Fruit fly (Drosophila melanogaster) whole organism, embryonic: ENCODE results near the gene ind.

ENCODE experiments used
- Aef1 ChIP-seq: fragments of 200-800 bp; sonication (Bioruptor generic); IDR thresholded peaks from 3 replicates; pipeline ENCODE4 v1.3.6; 2022; ENCODE audit warnings: missing biosample characterization, missing genetic modification characterization
- B-H2 ChIP-seq: fragments of 200-800 bp; sonication (Bioruptor generic); optimal IDR thresholded peaks from 2 replicates; lab custom pipeline; 2018; ENCODE audit warnings: missing biosample characterization, mild to moderate bottlenecking, missing genetic modification characterization
- Bdp1 ChIP-seq: fragments of 200-800 bp; sonication (Bioruptor generic); optimal IDR thresholded peaks from 3 replicates; lab custom pipeline; 2016; ENCODE audit warnings: missing biosample characterization, missing genetic modification characterization
- Bteb2 ChIP-seq: fragments of 200-800 bp; sonication (Bioruptor generic); optimal IDR thresholded peaks from 2 replicates; lab custom pipeline; 2016; ENCODE audit warnings: missing biosample characterization, missing genetic modification characterization
- CG13296 ChIP-seq: fragments of 200-800 bp; sonication (Bioruptor generic); optimal IDR thresholded peaks from 3 replicates; lab custom pipeline; 2018; ENCODE audit warnings: missing biosample characterization, mild to moderate bottlenecking, missing genetic modification characterization
- CG13894 ChIP-seq: fragments of 200-800 bp; sonication (Bioruptor generic); optimal IDR thresholded peaks from 3 replicates; lab custom pipeline; 2018; ENCODE audit warnings: missing biosample characterization, mild to moderate bottlenecking, missing genetic modification characterization, moderate library complexity
- CG14014 ChIP-seq: fragments of 200-800 bp; sonication (Bioruptor generic); IDR thresholded peaks from 2 replicates; pipeline ENCODE4 v1.3.6; 2022; ENCODE audit warnings: missing biosample characterization, missing genetic modification characterization
- CG15514 ChIP-seq: fragments of 200-800 bp; sonication (Bioruptor generic); optimal IDR thresholded peaks from 3 replicates; lab custom pipeline; 2017; ENCODE audit warnings: missing biosample characterization, missing genetic modification characterization, mild to moderate bottlenecking, moderate library complexity, missing genetic modification reagents
- CG15601 ChIP-seq: fragments of 200-800 bp; sonication (Bioruptor generic); optimal IDR thresholded peaks from 3 replicates; lab custom pipeline; 2019; ENCODE audit warnings: missing biosample characterization, mild to moderate bottlenecking, missing genetic modification characterization, moderate library complexity
- CG15696 ChIP-seq: fragments of 200-800 bp; sonication (Bioruptor generic); optimal IDR thresholded peaks from 2 replicates; lab custom pipeline; 2019; ENCODE audit warnings: missing biosample characterization, mild to moderate bottlenecking, missing genetic modification characterization, moderate library complexity
- CG17328 ChIP-seq: fragments of 200-800 bp; sonication (Bioruptor generic); IDR thresholded peaks from 2 replicates; pipeline ENCODE4 v1.3.6; 2022; ENCODE audit warnings: missing biosample characterization, missing genetic modification characterization
- CG17802 ChIP-seq: fragments of 200-800 bp; sonication (Bioruptor generic); optimal IDR thresholded peaks from 2 replicates; lab custom pipeline; 2018; ENCODE audit warnings: missing biosample characterization, mild to moderate bottlenecking, missing genetic modification characterization, moderate library complexity
- CG17829 ChIP-seq: fragments of 200-800 bp; optimal IDR thresholded peaks from 2 replicates; lab custom pipeline; 2019; ENCODE audit warnings: missing biosample characterization, mild to moderate bottlenecking, missing genetic modification characterization, moderate library complexity
- CG18011 ChIP-seq: fragments of 200-800 bp; sonication (Bioruptor generic); optimal IDR thresholded peaks from 2 replicates; lab custom pipeline; 2017; ENCODE audit warnings: missing biosample characterization, missing genetic modification characterization, mild to moderate bottlenecking, moderate library complexity, missing genotype
- CG2120 ChIP-seq: fragments of 200-800 bp; sonication (Bioruptor generic); optimal IDR thresholded peaks from 3 replicates; lab custom pipeline; 2016; ENCODE audit warnings: missing biosample characterization, missing genetic modification characterization
- CG2199 ChIP-seq: fragments of 200-800 bp; sonication (Bioruptor generic); IDR thresholded peaks from 3 replicates; pipeline ENCODE4 v1.3.6; 2022; ENCODE audit warnings: missing biosample characterization, missing genetic modification characterization
- CG31441 ChIP-seq: fragments of 200-800 bp; sonication (Bioruptor generic); IDR thresholded peaks from 2 replicates; pipeline ENCODE4 v1.3.6; 2022; ENCODE audit warnings: missing biosample characterization, missing genetic modification characterization
- CG3163 ChIP-seq: fragments of 200-800 bp; sonication (Bioruptor generic); optimal IDR thresholded peaks from 3 replicates; lab custom pipeline; 2016; ENCODE audit warnings: missing biosample characterization, missing genetic modification characterization
- CG3281 ChIP-seq: fragments of 200-800 bp; sonication (Bioruptor generic); optimal IDR thresholded peaks from 3 replicates; lab custom pipeline; 2017; ENCODE audit warnings: missing biosample characterization, mild to moderate bottlenecking, missing genetic modification characterization
- CG4730 ChIP-seq: fragments of 200-800 bp; sonication (Bioruptor generic); IDR thresholded peaks from 2 replicates; pipeline ENCODE4 v1.3.6; 2022; ENCODE audit warnings: missing biosample characterization, missing genetic modification characterization
- CG8478 ChIP-seq: fragments of >200 bp; optimal IDR thresholded peaks from 2 replicates; lab custom pipeline; 2018
- CG9727 ChIP-seq: fragments of 200-800 bp; sonication (Bioruptor generic); optimal IDR thresholded peaks from 3 replicates; lab custom pipeline; 2017; ENCODE audit warnings: missing biosample characterization, mild to moderate bottlenecking, missing genetic modification characterization
- CoRest ChIP-seq: fragments of 200-800 bp; sonication (Bioruptor generic); optimal IDR thresholded peaks from 3 replicates; lab custom pipeline; 2018; ENCODE audit warnings: missing biosample characterization, mild to moderate bottlenecking, missing genetic modification characterization, moderate library complexity
- Dref ChIP-seq: fragments of 200-800 bp; sonication (Bioruptor generic); IDR thresholded peaks from 2 replicates; pipeline ENCODE4 v1.3.6; 2022; ENCODE audit warnings: missing biosample characterization, missing genetic modification characterization
- H15 ChIP-seq: fragments of 200-800 bp; sonication (Bioruptor generic); IDR thresholded peaks from 3 replicates; pipeline ENCODE4 v1.3.6; 2022; ENCODE audit warnings: missing biosample characterization, missing genetic modification characterization
- Hr39 ChIP-seq: fragments of >200 bp; optimal IDR thresholded peaks from 2 replicates; lab custom pipeline; 2017
- Jarid2 ChIP-seq: fragments of 200-800 bp; sonication (Bioruptor generic); optimal IDR thresholded peaks from 3 replicates; lab custom pipeline; 2017; ENCODE audit warnings: mild to moderate bottlenecking, missing biosample characterization, missing genetic modification reagents, missing genetic modification characterization
- MESR4 ChIP-seq: fragments of 200-800 bp; sonication (Bioruptor generic); optimal IDR thresholded peaks from 2 replicates; lab custom pipeline; 2018; ENCODE audit warnings: missing biosample characterization, mild to moderate bottlenecking, missing genetic modification characterization, moderate library complexity
- MTF-1 ChIP-seq: fragments of 200-800 bp; sonication (Bioruptor generic); optimal IDR thresholded peaks from 2 replicates; lab custom pipeline; 2018; ENCODE audit warnings: missing biosample characterization, mild to moderate bottlenecking, missing genetic modification characterization, borderline replicate concordance
- NK7.1 ChIP-seq: fragments of 200-800 bp; sonication (Bioruptor generic); optimal IDR thresholded peaks from 3 replicates; lab custom pipeline; 2016; ENCODE audit warnings: missing biosample characterization, missing genetic modification characterization
- Oaz ChIP-seq: fragments of 200-800 bp; sonication (Bioruptor generic); IDR thresholded peaks from 2 replicates; pipeline ENCODE4 v1.3.6; 2022; ENCODE audit warnings: missing biosample characterization, missing genetic modification characterization
- Ravus ChIP-seq: fragments of 200-800 bp; sonication (Bioruptor generic); IDR thresholded peaks from 2 replicates; pipeline ENCODE4 v1.3.6; 2022; ENCODE audit warnings: missing biosample characterization, missing genetic modification characterization
- Rx ChIP-seq: fragments of 200-800 bp; sonication (Bioruptor generic); IDR thresholded peaks from 2 replicates; pipeline ENCODE4 v1.3.6; 2022; ENCODE audit warnings: missing biosample characterization, missing genetic modification characterization
- Six4 ChIP-seq: fragments of 200-800 bp; sonication (Bioruptor generic); optimal IDR thresholded peaks from 2 replicates; lab custom pipeline; 2016; ENCODE audit warnings: missing biosample characterization, missing genetic modification characterization
- aop ChIP-seq: fragments of 200-800 bp; sonication (Bioruptor generic); IDR thresholded peaks from 2 replicates; pipeline ENCODE4 v1.3.6; 2022; ENCODE audit warnings: missing biosample characterization, missing genetic modification characterization
- br ChIP-seq: fragments of >200 bp; optimal IDR thresholded peaks from 2 replicates; lab custom pipeline; 2017
- corto ChIP-seq: fragments of 200-800 bp; sonication (Bioruptor generic); optimal IDR thresholded peaks from 2 replicates; lab custom pipeline; 2016; ENCODE audit warnings: missing biosample characterization, mild to moderate bottlenecking, missing genetic modification characterization, moderate library complexity
- cwo ChIP-seq: fragments of 200-800 bp; sonication (Bioruptor generic); optimal IDR thresholded peaks from 3 replicates; lab custom pipeline; 2017; ENCODE audit warnings: missing biosample characterization, missing genetic modification characterization, mild to moderate bottlenecking, moderate library complexity, missing genetic modification reagents
- en ChIP-seq: fragments of 200-800 bp; sonication (Bioruptor generic); optimal IDR thresholded peaks from 2 replicates; lab custom pipeline; 2016; ENCODE audit warnings: missing biosample characterization, missing genetic modification characterization
- esg ChIP-seq: fragments of 200-800 bp; sonication (Bioruptor generic); conservative IDR thresholded peaks from 2 replicates; pipeline ENCODE4 v1.3.6; 2022; ENCODE audit warnings: missing biosample characterization, missing genetic modification characterization
- gce ChIP-seq: fragments of 200-800 bp; sonication (Bioruptor generic); IDR thresholded peaks from 3 replicates; pipeline ENCODE4 v1.3.6; 2022; ENCODE audit warnings: missing biosample characterization, missing genetic modification characterization
- ham ChIP-seq: fragments of 200-800 bp; sonication (Bioruptor generic); IDR thresholded peaks from 2 replicates; pipeline ENCODE4 v1.3.6; 2022; ENCODE audit warnings: missing biosample characterization, missing genetic modification characterization
- jumu ChIP-seq: fragments of 200-800 bp; sonication (Bioruptor generic); optimal IDR thresholded peaks from 3 replicates; lab custom pipeline; 2016; ENCODE audit warnings: missing biosample characterization, missing genetic modification characterization
- mirr ChIP-seq: fragments of 200-800 bp; sonication (Bioruptor generic); optimal IDR thresholded peaks from 3 replicates; lab custom pipeline; 2018; ENCODE audit warnings: missing biosample characterization, mild to moderate bottlenecking, missing genetic modification characterization
- p53 ChIP-seq: fragments of 200-800 bp; sonication (Bioruptor generic); optimal IDR thresholded peaks from 2 replicates; lab custom pipeline; 2016; ENCODE audit warnings: missing biosample characterization, missing genetic modification characterization
- pan ChIP-seq, 4 experiments: fragments of >200 bp in 3 of 4; fragments of 200-800 bp in 1 of 4; sonication (Bioruptor generic) in 1 of 4; optimal IDR thresholded peaks in 3 of 4; IDR thresholded peaks in 1 of 4; 2 replicates each; pipeline versions ENCODE4 v1.3.6 to Lab custom; 2017 to 2022; ENCODE audit warnings: missing biosample characterization in 2 of 4, missing genetic modification characterization in 2 of 4, mixed read lengths in 1 of 4
- slp2 ChIP-seq: fragments of 200-800 bp; sonication (Bioruptor generic); optimal IDR thresholded peaks from 2 replicates; lab custom pipeline; 2016; ENCODE audit warnings: missing biosample characterization, missing genetic modification characterization
- sqz ChIP-seq: fragments of 200-800 bp; sonication (Bioruptor generic); optimal IDR thresholded peaks from 3 replicates; lab custom pipeline; 2018; ENCODE audit warnings: missing biosample characterization, mild to moderate bottlenecking, missing genetic modification characterization
- trh ChIP-seq: fragments of 200-800 bp; sonication (Bioruptor generic); optimal IDR thresholded peaks from 2 replicates; lab custom pipeline; 2016; ENCODE audit warnings: missing biosample characterization, missing genetic modification characterization
- z ChIP-seq: fragments of 200-800 bp; sonication (Bioruptor generic); IDR thresholded peaks from 3 replicates; pipeline ENCODE4 v1.3.6; 2022; ENCODE audit warnings: missing biosample characterization, missing genetic modification characterization

Gene ind

DNA sequence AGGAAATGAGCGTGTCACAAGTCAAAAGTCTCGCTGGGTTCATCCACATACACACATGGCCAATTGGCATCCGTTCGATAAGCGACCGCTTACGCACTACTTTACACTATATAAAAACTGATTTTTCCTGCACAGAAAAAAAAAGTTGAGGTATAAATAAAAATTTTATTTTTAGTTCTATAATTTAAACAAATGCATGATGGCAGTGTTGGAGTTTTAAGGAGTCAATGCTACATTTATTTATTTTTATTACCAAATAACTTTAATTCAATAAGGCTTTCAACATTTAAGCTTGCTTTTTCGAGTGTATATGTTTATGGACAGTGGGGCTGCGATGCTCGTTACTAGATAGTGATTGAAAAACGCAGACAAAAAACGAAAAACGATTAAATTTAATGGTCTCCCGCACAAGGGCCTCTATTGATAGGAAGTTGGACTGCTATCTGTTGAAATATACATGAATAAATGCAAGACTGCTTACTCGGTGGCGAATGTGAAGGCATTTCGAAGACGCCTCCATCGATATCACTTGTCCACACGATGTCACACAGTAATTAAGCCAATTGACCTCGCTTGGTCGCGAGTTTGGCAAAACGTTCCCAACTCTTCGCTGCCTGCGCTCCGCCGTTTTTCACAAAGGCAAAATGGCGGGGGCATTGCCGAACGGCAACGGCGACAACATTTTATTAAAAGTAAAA, 31.9 kb downstream of the ind start (continued):
- peak; percentile 28 for TF ChIP-seq trh
- TF ChIP-seq CG8478 (lab: Kevin White, UChicago): no peak
- peak; percentile 68 for TF ChIP-seq CG2120 (GFP tag; lab: Kevin White, UChicago)
- TF ChIP-seq CG31441 (GFP tag; lab: Robert Waterston, UW): peak; percentile 87
- peak; percentile 38 for TF ChIP-seq en (GFP tag; lab: Kevin White, UChicago)
- TF ChIP-seq CoRest (tag; lab: Kevin White, UChicago): peak; percentile 85
- TF ChIP-seq br: no peak
- no peak for TF ChIP-seq Dref (GFP tag; lab: Robert Waterston, UW)
- TF ChIP-seq CG9727 (GFP tag; lab: Kevin White, UChicago): peak; percentile 81
- peak; percentile 71 for TF ChIP-seq CG13296 (GFP tag; lab: Kevin White, UChicago)
- peak; percentile 82 for TF ChIP-seq CG15696 (tag; lab: Kevin White, UChicago)
- peak; percentile 45; the same call in 1 of the 3 replicates for TF ChIP-seq gce (GFP tag; lab: Robert Waterston, UW)
- peak; percentile 38 for TF ChIP-seq CG15514 (GFP tag; lab: Kevin White, UChicago)
- peak; percentile 37; the same call in 1 of the 2 replicates for TF ChIP-seq Oaz (GFP tag; lab: Robert Waterston, UW)
- TF ChIP-seq Jarid2 (GFP tag; lab: Kevin White, UChicago): peak; percentile 42
- TF ChIP-seq ham (GFP tag; lab: Robert Waterston, UW): no peak
- TF ChIP-seq CG2199 (GFP tag; lab: Robert Waterston, UW): peak; percentile 69; the same call in 1 of the 3 replicates
- TF ChIP-seq CG17328 (GFP tag; lab: Robert Waterston, UW): peak; percentile 75
- TF ChIP-seq esg (GFP tag; lab: Robert Waterston, UW): peak; percentile 66
- peak; percentile 33 for TF ChIP-seq Bteb2 (GFP tag; lab: Kevin White, UChicago)
- TF ChIP-seq CG14014 (GFP tag; lab: Robert Waterston, UW): peak; percentile 58; the same call in 1 of the 2 replicates
- peak; percentile 23 for TF ChIP-seq MTF-1
- TF ChIP-seq mirr (GFP tag; lab: Kevin White, UChicago): peak; percentile 5
- peak; percentile 17 for TF ChIP-seq CG18011 (GFP tag; lab: Kevin White, UChicago)
- TF ChIP-seq sqz (GFP tag; lab: Kevin White, UChicago): peak; percentile 65
- TF ChIP-seq CG3281: peak; percentile 56
- TF ChIP-seq corto: no peak
- TF ChIP-seq Aef1 (GFP tag; lab: Robert Waterston, UW): peak; percentile 52
- no peak for TF ChIP-seq NK7.1 (GFP tag; lab: Kevin White, UChicago)
- TF ChIP-seq CG13894: no peak
- TF ChIP-seq Ravus: peak; percentile 23; the same call in 1 of the 2 replicates
- peak; percentile 88 for TF ChIP-seq CG17829 (tag; lab: Kevin White, UChicago)
- TF ChIP-seq CG15601 (tag; lab: Kevin White, UChicago): peak; percentile 72
- TF ChIP-seq CG17802: peak; percentile 22
- no peak for TF ChIP-seq MESR4 (GFP tag; lab: Kevin White, UChicago)
- peak; percentile 67 for TF ChIP-seq cwo (GFP tag; lab: Kevin White, UChicago)
- no peak for TF ChIP-seq pan (optimal IDR thresholded peaks at IDR 0.05; lab: Kevin White, UChicago)
- TF ChIP-seq pan (GFP tag; optimal IDR thresholded peaks at IDR 0.05 in 1 of 2, IDR thresholded peaks at IDR 0.05 in 1 of 2): peak in 1 of 2 experiments; percentile 84
- no peak for TF ChIP-seq z (GFP tag; lab: Robert Waterston, UW)
- TF ChIP-seq Six4: peak; percentile 66
- TF ChIP-seq CG4730: peak; percentile 41
- TF ChIP-seq CG3163 (GFP tag; lab: Kevin White, UChicago): no peak
- 0 out of 3 replicates have a peak, but pooled peaks have one; percentile 35 for TF ChIP-seq H15 (GFP tag; lab: Robert Waterston, UW)
- no peak for TF ChIP-seq Hr39 (lab: Kevin White, UChicago)
- TF ChIP-seq jumu (GFP tag; lab: Kevin White, UChicago): peak; percentile 15
- TF ChIP-seq slp2 (GFP tag; lab: Kevin White, UChicago): peak; percentile 20
- TF ChIP-seq aop: no peak
- 0 out of 2 replicates have a peak, but pooled peaks have one; percentile 11 for TF ChIP-seq Rx (GFP tag; lab: Robert Waterston, UW)
- TF ChIP-seq Bdp1 (GFP tag; lab: Kevin White, UChicago): peak; percentile 32
- TF ChIP-seq p53: no peak
- TF ChIP-seq B-H2 (GFP tag; lab: Kevin White, UChicago): no peak
